Worm (Caenorhabditis elegans): Measurements from ENCODE around the gene ZK1307.8.
A peak's percentile ranks its signal among the peaks of the same experiment; 100 is the strongest.

ZK1307.8 gene

DNA sequence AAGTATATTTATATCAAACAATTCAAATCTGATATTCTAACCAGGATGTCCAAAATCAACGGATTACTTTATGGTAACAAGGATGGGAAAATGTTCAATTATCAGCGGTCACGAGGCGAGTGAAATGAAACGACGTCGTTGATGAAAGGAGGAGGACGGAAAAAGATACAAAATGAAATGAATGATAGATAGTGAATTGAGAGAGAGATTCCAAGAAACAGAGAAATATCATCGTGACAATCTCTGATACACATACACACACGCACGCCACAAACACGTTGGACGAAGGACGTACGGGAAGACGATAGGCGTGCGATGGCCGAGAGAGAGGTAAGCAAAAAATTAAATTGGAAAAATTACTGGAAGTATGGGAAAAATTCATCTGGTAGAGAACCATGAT is 23.3 kb upstream of the ZK1307.8 start (continued):
- no peak for TF ChIP-seq snpc-1.1 (tag; optimal IDR thresholded peaks at IDR 0.05; ENCODE audit: insufficient read depth)
- TF ChIP-seq F22D6.2 (tag; optimal IDR thresholded peaks at IDR 0.05) = peak; percentile 59
- TF ChIP-seq rpc-1 (optimal IDR thresholded peaks at IDR 0.05) = no peak
- TF ChIP-seq rpc-1 (tag; optimal IDR thresholded peaks at IDR 0.05) = no peak
- TF ChIP-seq F57A8.1 (GFP tag; optimal IDR thresholded peaks at IDR 0.05) = no peak
- TF ChIP-seq snpc-4 (GFP tag; optimal IDR thresholded peaks at IDR 0.05) = no peak
- no peak for TF ChIP-seq snpc-4 (tag; optimal IDR thresholded peaks at IDR 0.05)
- no peak for TF ChIP-seq him-1 (tag; optimal IDR thresholded peaks at IDR 0.05)
- no peak for TF ChIP-seq ceh-91 (GFP tag; IDR thresholded peaks at IDR 0.05)
- TF ChIP-seq hmg-20 (GFP tag; IDR thresholded peaks at IDR 0.05) = no peak
- TF ChIP-seq ceh-40 (GFP tag; IDR thresholded peaks at IDR 0.05) = no peak
- no peak for TF ChIP-seq attf-6 (GFP tag; IDR thresholded peaks at IDR 0.05)
- TF ChIP-seq cebp-1 (GFP tag; IDR thresholded peaks at IDR 0.05) = no peak
- peak; percentile 33 for TF ChIP-seq cebp-1 (tag; optimal IDR thresholded peaks at IDR 0.05)
- no peak for TF ChIP-seq Y67H2A.10 (GFP tag; conservative IDR thresholded peaks at IDR 0.05)
- TF ChIP-seq lin-35 (GFP tag; optimal IDR thresholded peaks at IDR 0.05) = peak in 1 of 3 experiments; percentile 11
- no peak for TF ChIP-seq zim-3 (tag; optimal IDR thresholded peaks at IDR 0.05)
- no peak for TF ChIP-seq B0336.3 (GFP tag; IDR thresholded peaks at IDR 0.05)
- 0 out of 2 replicates have a peak, but pooled peaks have one; percentile 15 for TF ChIP-seq hmg-1.2 (GFP tag; IDR thresholded peaks at IDR 0.05)
- no peak for TF ChIP-seq ceh-27 (GFP tag; optimal IDR thresholded peaks at IDR 0.05)
- no peak for TF ChIP-seq ekl-4 (GFP tag; IDR thresholded peaks at IDR 0.05)
- no peak for TF ChIP-seq mes-4 (tag; optimal IDR thresholded peaks at IDR 0.05)
- no peak for TF ChIP-seq sdz-38 (tag; optimal IDR thresholded peaks at IDR 0.05)
- peak; percentile 43 for TF ChIP-seq atf-7 (tag; optimal IDR thresholded peaks at IDR 0.05)
- no peak for TF ChIP-seq B0261.1 (tag; optimal IDR thresholded peaks at IDR 0.05)
- no peak for TF ChIP-seq bed-2 (GFP tag; IDR thresholded peaks at IDR 0.05)
- TF ChIP-seq F33H1.4 (GFP tag; IDR thresholded peaks at IDR 0.05) = no peak
- no peak for TF ChIP-seq nfya-2 (GFP tag; IDR thresholded peaks at IDR 0.05)
- no peak for TF ChIP-seq nhr-179 (tag; optimal IDR thresholded peaks at IDR 0.05)
- TF ChIP-seq lin-26 (GFP tag; IDR thresholded peaks at IDR 0.05) = no peak
- no peak; the same call in 1 of the 2 replicates for TF ChIP-seq nfyb-1 (GFP tag; IDR thresholded peaks at IDR 0.05)
- TF ChIP-seq ceh-58 (GFP tag; IDR thresholded peaks at IDR 0.05) = no peak
- TF ChIP-seq nhr-80 (tag; optimal IDR thresholded peaks at IDR 0.05) = peak; percentile 83
- no peak for TF ChIP-seq T26A5.8 (tag; optimal IDR thresholded peaks at IDR 0.05)
- TF ChIP-seq egrh-3 (GFP tag; IDR thresholded peaks at IDR 0.05) = no peak
- TF ChIP-seq F37B4.10 (GFP tag; IDR thresholded peaks at IDR 0.05) = no peak
- no peak for TF ChIP-seq die-1 (tag; optimal IDR thresholded peaks at IDR 0.05)
- no peak for TF ChIP-seq Y53F4B.3 (GFP tag; IDR thresholded peaks at IDR 0.05)
- TF ChIP-seq snpc-3.4 (tag; optimal IDR thresholded peaks at IDR 0.05) = no peak
- no peak for TF ChIP-seq egl-18 (GFP tag; IDR thresholded peaks at IDR 0.05)
- no peak for TF ChIP-seq attf-5 (GFP tag; optimal IDR thresholded peaks at IDR 0.05)
- TF ChIP-seq tbp1 (GFP tag; optimal IDR thresholded peaks at IDR 0.05) = peak; percentile 29
- peak; percentile 74 to 83 for TF ChIP-seq let-607 (tag; optimal IDR thresholded peaks at IDR 0.05)
- no peak for TF ChIP-seq pha-4 (tag; optimal IDR thresholded peaks at IDR 0.05)
- no peak for TF ChIP-seq mcd-1 (GFP tag; IDR thresholded peaks at IDR 0.05)
- no peak for TF ChIP-seq hsf-1 (GFP tag; IDR thresholded peaks at IDR 0.05)
- no peak for TF ChIP-seq dpl-1 (GFP tag; optimal IDR thresholded peaks at IDR 0.05)
- no peak for TF ChIP-seq T07F8.4 (tag; optimal IDR thresholded peaks at IDR 0.05)
- TF ChIP-seq aptf-3 (GFP tag; IDR thresholded peaks at IDR 0.05) = no peak
- TF ChIP-seq ztf-28 (GFP tag; IDR thresholded peaks at IDR 0.05) = no peak
- peak; percentile 9 for TF ChIP-seq lin-54 (GFP tag; optimal IDR thresholded peaks at IDR 0.05)
